Fruit fly (Drosophila melanogaster) whole organism, prepupa: ENCODE measurements around the gene Swip-1.
A peak's percentile ranks its signal among the peaks of the same experiment; 100 is the strongest.

ENCODE experiments used
- Blimp-1 ChIP-seq: fragments of 200-800 bp; sonication (Bioruptor generic); optimal IDR thresholded peaks from 3 replicates; lab custom pipeline; 2017; ENCODE audit warnings: missing biosample characterization, missing genetic modification characterization, mild to moderate bottlenecking, moderate library complexity, missing genetic modification reagents
- CG11294 ChIP-seq: fragments of 200-800 bp; sonication (Bioruptor generic); IDR thresholded peaks from 2 replicates; pipeline ENCODE4 v1.3.6; 2022; ENCODE audit warnings: missing biosample characterization, missing genetic modification characterization
- CG11902 ChIP-seq: fragments of 200-800 bp; sonication (Bioruptor generic); optimal IDR thresholded peaks from 3 replicates; lab custom pipeline; 2016; ENCODE audit warnings: missing biosample characterization, missing genetic modification characterization
- CG1621 ChIP-seq: fragments of 200-800 bp; sonication (Bioruptor generic); optimal IDR thresholded peaks from 3 replicates; lab custom pipeline; 2018; ENCODE audit warnings: missing biosample characterization, mild to moderate bottlenecking, missing genetic modification characterization
- CG16779 ChIP-seq: fragments of 200-800 bp; sonication (Bioruptor generic); optimal IDR thresholded peaks from 3 replicates; lab custom pipeline; 2017; ENCODE audit warnings: missing biosample characterization, mild to moderate bottlenecking, missing genetic modification characterization
- CG3032 ChIP-seq: fragments of 200-800 bp; optimal IDR thresholded peaks from 2 replicates; lab custom pipeline; 2019; ENCODE audit warnings: missing biosample characterization, mild to moderate bottlenecking, missing genetic modification characterization, moderate library complexity
- CG31627 ChIP-seq: fragments of 200-800 bp; sonication (Bioruptor generic); optimal IDR thresholded peaks from 3 replicates; lab custom pipeline; 2016; ENCODE audit warnings: missing biosample characterization, missing genetic modification characterization
- CG32006 ChIP-seq: fragments of 200-800 bp; sonication (Bioruptor generic); optimal IDR thresholded peaks from 3 replicates; lab custom pipeline; 2017; ENCODE audit warnings: missing biosample characterization, mild to moderate bottlenecking, missing genetic modification characterization
- CG4318 ChIP-seq: fragments of 200-800 bp; sonication (Bioruptor generic); optimal IDR thresholded peaks from 3 replicates; lab custom pipeline; 2017; ENCODE audit warnings: missing biosample characterization, mild to moderate bottlenecking, missing genetic modification characterization
- CG6163 ChIP-seq: fragments of 200-800 bp; sonication (Bioruptor generic); IDR thresholded peaks from 3 replicates; pipeline ENCODE4 v1.3.6; 2022; ENCODE audit warnings: missing biosample characterization, missing genetic modification characterization
- CG6792 ChIP-seq: fragments of 200-800 bp; sonication (Bioruptor generic); optimal IDR thresholded peaks from 3 replicates; lab custom pipeline; 2016; ENCODE audit warnings: missing biosample characterization, missing genetic modification characterization
- CG6808 ChIP-seq: fragments of 200-800 bp; sonication (Bioruptor generic); optimal IDR thresholded peaks from 3 replicates; lab custom pipeline; 2017; ENCODE audit warnings: missing biosample characterization, missing genetic modification characterization, mild to moderate bottlenecking, moderate library complexity, missing genetic modification reagents
- CG7368 ChIP-seq: fragments of 200-800 bp; sonication (Bioruptor generic); optimal IDR thresholded peaks from 3 replicates; lab custom pipeline; 2016; ENCODE audit warnings: missing biosample characterization, missing genetic modification characterization
- CG8319 ChIP-seq: fragments of 200-800 bp; sonication (Bioruptor generic); optimal IDR thresholded peaks from 3 replicates; lab custom pipeline; 2016; ENCODE audit warnings: missing biosample characterization, missing genetic modification characterization
- CG8632 ChIP-seq: fragments of 200-800 bp; sonication (Bioruptor generic); optimal IDR thresholded peaks from 3 replicates; lab custom pipeline; 2016; ENCODE audit warnings: missing biosample characterization, missing genetic modification characterization
- CG9139 ChIP-seq: fragments of 200-800 bp; sonication (Bioruptor generic); optimal IDR thresholded peaks from 3 replicates; lab custom pipeline; 2017; ENCODE audit warnings: missing biosample characterization, mild to moderate bottlenecking, missing genetic modification characterization
- Eip75B ChIP-seq: fragments of 200-800 bp; sonication (Bioruptor generic); optimal IDR thresholded peaks from 3 replicates; lab custom pipeline; 2016; ENCODE audit warnings: missing biosample characterization, missing genetic modification characterization
- Eip78C ChIP-seq: fragments of 200-800 bp; sonication (Bioruptor generic); peaks from one replicate; lab custom pipeline; 2016; ENCODE audit warnings: missing biosample characterization, missing genetic modification characterization
- Eip93F ChIP-seq: fragments of 200-800 bp; sonication (Bioruptor generic); optimal IDR thresholded peaks from 2 replicates; lab custom pipeline; 2016; ENCODE audit warnings: missing biosample characterization, mild to moderate bottlenecking, missing genetic modification characterization
- Ets96B ChIP-seq: fragments of 200-800 bp; optimal IDR thresholded peaks from 2 replicates; lab custom pipeline; 2019; ENCODE audit warnings: missing biosample characterization, mild to moderate bottlenecking, missing genetic modification characterization, moderate library complexity
- Hr38 ChIP-seq: sonication (Bioruptor generic); optimal IDR thresholded peaks from 2 replicates; lab custom pipeline; 2016; ENCODE audit warnings: missing biosample characterization, missing genetic modification characterization
- Hr39 ChIP-seq: fragments of 200-800 bp; sonication (Bioruptor generic); optimal IDR thresholded peaks from 2 replicates; lab custom pipeline; 2016; ENCODE audit warnings: missing biosample characterization, missing genetic modification characterization
- Hr4 ChIP-seq: fragments of 200-800 bp; sonication (Bioruptor generic); optimal IDR thresholded peaks from 3 replicates; lab custom pipeline; 2016; ENCODE audit warnings: missing biosample characterization, missing genetic modification characterization
- Met ChIP-seq: fragments of 200-800 bp; sonication (Bioruptor generic); optimal IDR thresholded peaks from 3 replicates; lab custom pipeline; 2016; ENCODE audit warnings: missing biosample characterization, missing genetic modification characterization
- OdsH ChIP-seq: fragments of 200-800 bp; sonication (Bioruptor generic); optimal IDR thresholded peaks from 3 replicates; lab custom pipeline; 2016; ENCODE audit warnings: missing biosample characterization, missing genetic modification characterization
- Sox102F ChIP-seq: fragments of 200-800 bp; sonication (Bioruptor generic); optimal IDR thresholded peaks from 2 replicates; lab custom pipeline; 2016; ENCODE audit warnings: missing biosample characterization, mild to moderate bottlenecking, missing genetic modification characterization
- Sox14 ChIP-seq: fragments of 200-800 bp; sonication (Bioruptor generic); optimal IDR thresholded peaks from 3 replicates; lab custom pipeline; 2016; ENCODE audit warnings: missing biosample characterization, missing genetic modification characterization
- Sox15 ChIP-seq: fragments of 200-800 bp; sonication (Bioruptor generic); optimal IDR thresholded peaks from 3 replicates; lab custom pipeline; 2016; ENCODE audit warnings: missing biosample characterization, missing genetic modification characterization
- achi ChIP-seq: fragments of 200-800 bp; sonication (Bioruptor generic); optimal IDR thresholded peaks from 3 replicates; lab custom pipeline; 2016; ENCODE audit warnings: missing biosample characterization, missing genetic modification characterization
- acj6 ChIP-seq: fragments of 200-800 bp; sonication (Bioruptor generic); optimal IDR thresholded peaks from 3 replicates; lab custom pipeline; 2016; ENCODE audit warnings: missing biosample characterization, missing genetic modification characterization
- cyc ChIP-seq: fragments of 200-800 bp; sonication (Bioruptor generic); optimal IDR thresholded peaks from 3 replicates; lab custom pipeline; 2016; ENCODE audit warnings: missing biosample characterization, missing genetic modification characterization
- dac ChIP-seq: fragments of 200-800 bp; sonication (Bioruptor generic); optimal IDR thresholded peaks from 2 replicates; lab custom pipeline; 2017; ENCODE audit warnings: missing biosample characterization, mild to moderate bottlenecking, missing genetic modification characterization
- dsx ChIP-seq: fragments of 200-800 bp; optimal IDR thresholded peaks from 3 replicates; lab custom pipeline; 2019; ENCODE audit warnings: missing biosample characterization, mild to moderate bottlenecking, missing genetic modification characterization, moderate library complexity; ENCODE audit not compliant: poor library complexity, severe bottlenecking
- eg ChIP-seq: fragments of 200-800 bp; sonication (Bioruptor generic); IDR thresholded peaks from 3 replicates; pipeline ENCODE4 v1.3.6; 2022; ENCODE audit warnings: missing biosample characterization, missing genetic modification characterization
- esn ChIP-seq: fragments of 200-800 bp; sonication (Bioruptor generic); optimal IDR thresholded peaks from 2 replicates; lab custom pipeline; 2016; ENCODE audit warnings: missing biosample characterization, mild to moderate bottlenecking, missing genetic modification characterization, moderate library complexity
- fd85E ChIP-seq: fragments of 200-800 bp; sonication (Bioruptor generic); optimal IDR thresholded peaks from 3 replicates; lab custom pipeline; 2016; ENCODE audit warnings: missing biosample characterization, missing genetic modification characterization
- fkh ChIP-seq: fragments of 200-800 bp; sonication (Bioruptor generic); optimal IDR thresholded peaks from 3 replicates; lab custom pipeline; 2017; ENCODE audit warnings: missing biosample characterization, mild to moderate bottlenecking, missing genetic modification characterization, moderate library complexity
- salr ChIP-seq, 2 experiments: fragments of 200-800 bp; sonication (Bioruptor generic); optimal IDR thresholded peaks; 3 replicates each; lab custom pipeline; 2016 to 2018; ENCODE audit warnings: missing biosample characterization in 2 of 2, missing genetic modification characterization in 2 of 2, mild to moderate bottlenecking in 1 of 2
- spab ChIP-seq: fragments of 200-800 bp; sonication (Bioruptor generic); optimal IDR thresholded peaks from 2 replicates; lab custom pipeline; 2017; ENCODE audit warnings: missing biosample characterization, mild to moderate bottlenecking, missing genetic modification characterization, missing genetic modification reagents
- ss ChIP-seq, 2 experiments: fragments of 200-800 bp; sonication (Bioruptor generic); optimal IDR thresholded peaks; 2 replicates in 1 of 2; 3 replicates in 1 of 2; lab custom pipeline; 2017 to 2018; ENCODE audit warnings: mild to moderate bottlenecking in 2 of 2, missing biosample characterization in 2 of 2, missing genetic modification characterization in 2 of 2, moderate library complexity in 1 of 2
- svp ChIP-seq: fragments of 200-800 bp; sonication (Bioruptor generic); peaks from one replicate; lab custom pipeline; 2016; ENCODE audit warnings: missing biosample characterization, missing genetic modification characterization
- topi ChIP-seq: fragments of 200-800 bp; sonication (Bioruptor generic); optimal IDR thresholded peaks from 3 replicates; lab custom pipeline; 2016; ENCODE audit warnings: missing biosample characterization, missing genetic modification characterization
- vri ChIP-seq: fragments of 200-800 bp; sonication (Bioruptor generic); optimal IDR thresholded peaks from 3 replicates; lab custom pipeline; 2016; ENCODE audit warnings: missing biosample characterization, mild to moderate bottlenecking, missing genetic modification characterization

Gene Swip-1

DNA sequence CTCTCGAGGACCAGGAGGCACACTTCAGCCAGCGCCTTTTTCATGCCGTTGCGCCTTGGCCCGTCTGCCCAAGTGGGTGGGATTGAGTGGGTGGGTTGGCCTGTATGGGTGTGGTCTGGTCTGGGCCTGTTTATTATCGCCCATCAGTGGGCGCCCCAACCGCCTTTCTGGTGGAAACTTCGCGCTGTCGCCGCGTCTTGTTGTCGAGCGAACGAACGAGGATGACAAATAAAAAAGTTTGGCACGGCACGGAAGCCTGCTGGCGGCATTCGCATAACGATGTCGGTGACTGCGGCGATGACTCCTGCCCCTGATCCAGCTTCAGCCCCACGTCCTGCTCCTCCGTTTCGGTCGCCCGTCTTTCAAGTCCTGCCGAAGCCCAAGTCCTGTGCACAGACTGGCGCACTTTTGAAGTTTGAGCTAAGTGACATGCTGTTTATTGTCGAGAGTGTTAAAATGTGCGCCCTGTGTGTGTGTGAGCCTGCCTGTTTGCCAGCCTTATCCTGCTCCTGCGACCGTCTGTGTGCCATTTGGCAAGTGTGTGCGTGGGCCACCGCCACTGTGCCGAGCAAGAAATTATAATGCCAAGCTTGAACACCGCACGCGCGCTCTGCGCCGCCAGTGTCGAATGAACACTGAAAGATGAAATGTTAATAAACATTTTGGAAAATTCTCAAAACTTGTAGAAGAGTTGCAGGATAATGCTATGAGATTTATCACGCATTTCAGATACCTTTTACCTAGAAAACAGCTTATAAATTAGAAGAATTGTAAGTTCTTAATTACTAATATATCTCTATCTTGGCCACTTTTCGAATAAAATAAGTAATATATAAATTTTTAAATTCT is 27.2 kb upstream of the Swip-1 start (continued):
- TF ChIP-seq Sox15, result no peak
- TF ChIP-seq eg (GFP tag; lab: Robert Waterston, UW), result no peak
- TF ChIP-seq esn (GFP tag; lab: Kevin White, UChicago), result peak; percentile 54
- TF ChIP-seq Blimp-1, result no peak
- peak; percentile 73 for TF ChIP-seq svp
- peak; percentile 39 for TF ChIP-seq Hr4 (GFP tag; lab: Kevin White, UChicago)

DNA sequence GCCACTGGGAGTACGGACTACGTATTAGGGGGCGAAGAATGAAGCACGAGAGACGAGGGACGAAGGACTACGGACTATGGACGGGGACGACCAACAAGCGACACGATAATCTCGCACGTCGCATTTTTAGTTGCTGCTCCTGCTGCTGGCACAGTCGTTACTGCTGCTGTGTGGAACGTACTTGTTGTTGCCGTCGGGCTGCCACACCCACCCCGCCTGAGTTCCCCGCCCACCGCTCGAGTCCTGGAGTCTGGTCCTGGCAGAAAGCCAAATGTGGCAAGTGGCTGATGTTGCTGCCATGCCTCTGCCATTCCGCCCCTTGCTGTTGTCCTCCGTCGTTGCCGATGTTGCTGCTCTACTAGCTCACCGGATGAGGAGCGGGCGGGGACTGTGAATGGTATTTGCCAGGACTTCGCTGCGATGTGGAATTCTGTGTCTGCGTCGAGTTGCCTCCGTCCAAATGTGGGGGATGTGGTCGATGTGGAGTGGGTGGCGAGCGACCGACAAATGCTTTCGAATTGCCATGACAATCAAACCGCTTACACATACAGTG is 25.8 kb upstream of the Swip-1 start:
- TF ChIP-seq spab (GFP tag; lab: Kevin White, UChicago) (no peak), CG6792 (GFP tag; lab: Kevin White, UChicago) (no peak), ss (GFP tag; optimal IDR thresholded peaks at IDR 0.05; lab: Kevin White, UChicago) (no peak), svp (peak; percentile 9)

DNA sequence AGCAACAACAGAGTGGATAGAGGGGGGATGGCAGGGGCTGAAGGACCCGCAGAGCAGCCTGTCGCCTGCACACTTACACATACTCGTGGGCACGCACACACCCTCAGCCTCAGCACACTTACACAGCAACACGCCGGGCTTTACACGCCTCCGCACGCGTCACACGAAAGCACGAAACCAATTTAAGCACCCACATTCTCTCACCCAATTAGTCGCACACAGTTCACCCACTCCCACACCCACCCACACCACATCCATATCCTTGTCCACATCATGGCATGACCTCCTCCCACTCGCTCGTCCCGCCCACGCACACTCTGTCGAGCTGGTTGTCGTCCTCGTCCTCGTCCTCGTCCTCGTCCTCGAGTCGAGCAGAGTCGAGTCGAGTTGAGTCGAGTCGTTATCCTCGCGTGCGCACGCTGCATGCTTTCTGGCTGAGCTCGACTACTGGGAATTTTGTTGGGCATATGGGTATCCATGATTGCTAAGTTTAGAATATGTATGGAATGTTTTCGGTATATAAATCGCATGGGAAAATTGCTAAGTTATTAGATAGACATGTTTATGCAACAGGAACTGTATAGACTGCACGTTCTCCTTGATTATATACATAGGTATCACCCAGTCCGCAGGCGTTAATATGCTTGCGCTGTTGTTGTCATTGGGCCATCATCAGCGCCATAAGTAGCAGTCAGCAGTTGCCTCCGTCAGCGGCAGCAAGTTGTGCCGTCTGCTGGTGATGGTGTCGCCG is 25.0 kb upstream of the Swip-1 start:
- TF ChIP-seq CG6808, result peak; percentile 56
- TF ChIP-seq CG6163 (GFP tag; lab: Robert Waterston, UW), result peak; percentile 80
- peak; percentile 75 for TF ChIP-seq Sox14 (GFP tag; lab: Kevin White, UChicago)
- TF ChIP-seq CG4318 (GFP tag; lab: Kevin White, UChicago), result no peak
- TF ChIP-seq CG6792 (GFP tag; lab: Kevin White, UChicago), result peak; percentile 75
- no peak for TF ChIP-seq fd85E (GFP tag; lab: Kevin White, UChicago)
- peak; percentile 77 for TF ChIP-seq esn (GFP tag; lab: Kevin White, UChicago)
- peak; percentile 76 for TF ChIP-seq CG32006 (GFP tag; lab: Kevin White, UChicago)
- TF ChIP-seq Eip78C (GFP tag; lab: Kevin White, UChicago), result peak; percentile 88
- TF ChIP-seq CG1621 (tag; lab: Kevin White, UChicago), result peak; percentile 72
- TF ChIP-seq Hr4 (GFP tag; lab: Kevin White, UChicago), result peak; percentile 75
- TF ChIP-seq Met, result peak; percentile 74
- peak; percentile 66 for TF ChIP-seq CG11902
- peak; percentile 15 for TF ChIP-seq fkh
- TF ChIP-seq OdsH (GFP tag; lab: Kevin White, UChicago), result peak; percentile 74
- peak; percentile 44 to 72 for TF ChIP-seq ss (GFP tag; optimal IDR thresholded peaks at IDR 0.05; lab: Kevin White, UChicago)
- TF ChIP-seq CG3032 (tag; lab: Kevin White, UChicago), result peak; percentile 76
- peak; percentile 75 for TF ChIP-seq cyc (GFP tag; lab: Kevin White, UChicago)
- no peak for TF ChIP-seq Blimp-1
- TF ChIP-seq Eip75B (GFP tag; lab: Kevin White, UChicago), result peak; percentile 73
- peak; percentile 53 for TF ChIP-seq CG8632 (GFP tag; lab: Kevin White, UChicago)
- TF ChIP-seq CG11294 (GFP tag; lab: Robert Waterston, UW), result peak; percentile 71; the same call in 1 of the 2 replicates
- peak; percentile 30 for TF ChIP-seq CG9139 (GFP tag; lab: Kevin White, UChicago)
- peak; percentile 78 for TF ChIP-seq Ets96B (tag; lab: Kevin White, UChicago)
- peak; percentile 71 for TF ChIP-seq Sox102F (GFP tag; lab: Kevin White, UChicago)
- TF ChIP-seq Hr38 (GFP tag; lab: Kevin White, UChicago), result no peak
- TF ChIP-seq salr (GFP tag; optimal IDR thresholded peaks at IDR 0.05; lab: Kevin White, UChicago), result peak; percentile 51 to 62
- peak; percentile 69 for TF ChIP-seq topi (GFP tag; lab: Kevin White, UChicago)
- TF ChIP-seq CG31627, result peak; percentile 79
- no peak for TF ChIP-seq dac (GFP tag; lab: Kevin White, UChicago)
- peak; percentile 71 for TF ChIP-seq achi
- peak; percentile 80 for TF ChIP-seq Hr39 (GFP tag; lab: Kevin White, UChicago)
- TF ChIP-seq CG7368 (GFP tag; lab: Kevin White, UChicago), result peak; percentile 63
- TF ChIP-seq CG8319 (GFP tag; lab: Kevin White, UChicago), result peak; percentile 51
- TF ChIP-seq CG16779, result peak; percentile 5
- peak; percentile 70 for TF ChIP-seq acj6 (GFP tag; lab: Kevin White, UChicago)
- TF ChIP-seq dsx (GFP tag; lab: Kevin White, UChicago), result peak; percentile 70
- peak; percentile 54 for TF ChIP-seq vri (GFP tag; lab: Kevin White, UChicago)
- peak; percentile 62 for TF ChIP-seq Sox15
- no peak for TF ChIP-seq Eip93F (GFP tag; lab: Kevin White, UChicago)
